Worm (Caenorhabditis elegans) whole organism, late embryonic: ENCODE measurements around the gene lir-2.

Source experiments
- F13H6.1 ChIP-seq: sonication (generic microtip); optimal IDR thresholded peaks from 2 replicates; lab custom pipeline; 2016; ENCODE audit warnings: missing genetic modification characterization, missing compliant biosample characterization
- K02D7.2 ChIP-seq: sonication (generic microtip); optimal IDR thresholded peaks from 2 replicates; lab custom pipeline; 2017; ENCODE audit warnings: mild to moderate bottlenecking, missing genetic modification characterization, missing compliant biosample characterization
- ceh-19 ChIP-seq: fragments of 200-800 bp; sonication (Bioruptor generic); optimal IDR thresholded peaks from 2 replicates; lab custom pipeline; 2018; ENCODE audit warnings: mild to moderate bottlenecking, missing genetic modification characterization, missing compliant biosample characterization
- ceh-2 ChIP-seq: sonication (generic microtip); optimal IDR thresholded peaks from 2 replicates; lab custom pipeline; 2016; ENCODE audit warnings: missing genotype, missing genetic modification characterization, missing compliant biosample characterization
- ceh-9 ChIP-seq: sonication (generic microtip); optimal IDR thresholded peaks from 2 replicates; lab custom pipeline; 2016; ENCODE audit warnings: mild to moderate bottlenecking, missing genetic modification characterization, inconsistent platforms, missing compliant biosample characterization
- gmeb-2 ChIP-seq: sonication (generic microtip); optimal IDR thresholded peaks from 2 replicates; lab custom pipeline; 2016; ENCODE audit warnings: missing genetic modification characterization, inconsistent platforms, missing compliant biosample characterization
- npax-4 ChIP-seq: sonication (generic microtip); optimal IDR thresholded peaks from 2 replicates; lab custom pipeline; 2016; ENCODE audit warnings: missing genetic modification characterization, missing compliant biosample characterization
- pag-3 ChIP-seq: sonication (generic microtip); optimal IDR thresholded peaks from 2 replicates; lab custom pipeline; 2016; ENCODE audit warnings: missing compliant biosample characterization, missing genetic modification characterization, borderline replicate concordance
- pqm-1 ChIP-seq: sonication (generic microtip); optimal IDR thresholded peaks from 2 replicates; lab custom pipeline; 2016; ENCODE audit warnings: missing genetic modification characterization, missing compliant biosample characterization

DNA sequence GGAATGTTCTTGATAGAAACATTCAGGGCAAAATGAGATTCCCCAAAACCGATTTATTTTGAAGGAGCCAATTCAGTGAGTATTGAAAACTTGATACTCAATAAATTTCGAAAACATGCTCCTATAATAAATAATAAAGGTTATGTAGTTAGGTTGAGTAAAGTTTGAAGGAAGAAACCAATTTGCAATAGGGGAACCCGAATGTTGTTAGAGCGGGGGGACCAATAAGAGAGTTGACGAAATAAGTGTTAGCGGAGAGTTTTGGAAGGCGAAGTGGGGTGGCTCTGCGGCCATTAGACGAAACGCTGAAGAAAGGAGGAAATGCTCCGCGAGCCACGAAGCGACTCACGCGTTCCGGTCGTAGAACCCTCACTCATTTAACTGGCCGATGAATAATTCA lies 42.1 kb upstream of the lir-2 start:
- TF ChIP-seq pag-3 (tag; lab: Kevin White, UChicago) (no peak), K02D7.2 (tag; lab: Kevin White, UChicago) (no peak), npax-4 (tag; lab: Kevin White, UChicago) (no peak), ceh-19 (GFP tag; lab: Kevin White, UChicago) (no peak), ceh-2 (no peak), F13H6.1 (no peak), ceh-9 (tag; lab: Kevin White, UChicago) (no peak), pqm-1 (tag; lab: Kevin White, UChicago) (no peak), gmeb-2 (tag; lab: Kevin White, UChicago) (no peak)
